Worm (Caenorhabditis elegans): ENCODE results near the gene sssh-1.

sssh-1 gene

DNA sequence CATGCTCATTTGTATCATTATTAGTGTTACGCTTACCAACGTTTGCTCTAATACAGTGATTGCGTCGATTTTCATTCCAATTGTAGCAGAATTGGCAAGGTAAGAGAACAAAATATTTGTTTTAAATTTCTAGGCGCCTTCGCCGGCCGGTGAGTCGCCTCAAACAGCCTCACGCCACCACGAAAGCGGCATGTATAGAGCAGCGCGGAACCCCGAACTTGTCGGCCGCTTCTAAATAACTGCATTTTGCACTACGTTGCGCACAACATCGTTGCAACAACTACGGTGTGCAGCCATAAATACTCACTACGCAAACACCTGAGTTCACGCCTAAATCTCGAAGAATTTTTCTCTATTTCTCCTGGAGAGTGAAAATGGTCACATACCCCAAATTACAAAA is 21.4 kb downstream of the sssh-1 start:
- TF ChIP-seq snpc-4 (tag; optimal IDR thresholded peaks at IDR 0.05): peak; percentile 49
- no peak for TF ChIP-seq ceh-88 (GFP tag; IDR thresholded peaks at IDR 0.05)
- no peak for TF ChIP-seq tlp-1 (tag; optimal IDR thresholded peaks at IDR 0.05)
- no peak for TF ChIP-seq lin-13 (GFP tag; optimal IDR thresholded peaks at IDR 0.05)
- TF ChIP-seq xbp-1 (tag; optimal IDR thresholded peaks at IDR 0.05): no peak
- TF ChIP-seq sup-37 (GFP tag; optimal IDR thresholded peaks at IDR 0.05): no peak
- TF ChIP-seq efl-1 (optimal IDR thresholded peaks at IDR 0.05): no peak
- TF ChIP-seq efl-1 (GFP tag; optimal IDR thresholded peaks at IDR 0.05 in 1 of 2): peak in 1 of 2 experiments; percentile 3
- no peak for TF ChIP-seq nhr-20 (tag; optimal IDR thresholded peaks at IDR 0.05)
- no peak for TF ChIP-seq fkh-8 (tag; optimal IDR thresholded peaks at IDR 0.05)
- no peak for TF ChIP-seq pax-3 (tag; optimal IDR thresholded peaks at IDR 0.05)
- no peak for TF ChIP-seq nhr-47 (tag; optimal IDR thresholded peaks at IDR 0.05)
- no peak for TF ChIP-seq isw-1 (GFP tag; IDR thresholded peaks at IDR 0.05)
- no peak for TF ChIP-seq zip-4 (GFP tag; optimal IDR thresholded peaks at IDR 0.05)
- no peak for TF ChIP-seq C16A3.4 (tag; optimal IDR thresholded peaks at IDR 0.05)
- TF ChIP-seq ama-1 (optimal IDR thresholded peaks at IDR 0.05): no peak
- TF ChIP-seq aha-1 (tag; optimal IDR thresholded peaks at IDR 0.05): no peak
- TF ChIP-seq nhr-71 (tag; optimal IDR thresholded peaks at IDR 0.05): no peak

DNA sequence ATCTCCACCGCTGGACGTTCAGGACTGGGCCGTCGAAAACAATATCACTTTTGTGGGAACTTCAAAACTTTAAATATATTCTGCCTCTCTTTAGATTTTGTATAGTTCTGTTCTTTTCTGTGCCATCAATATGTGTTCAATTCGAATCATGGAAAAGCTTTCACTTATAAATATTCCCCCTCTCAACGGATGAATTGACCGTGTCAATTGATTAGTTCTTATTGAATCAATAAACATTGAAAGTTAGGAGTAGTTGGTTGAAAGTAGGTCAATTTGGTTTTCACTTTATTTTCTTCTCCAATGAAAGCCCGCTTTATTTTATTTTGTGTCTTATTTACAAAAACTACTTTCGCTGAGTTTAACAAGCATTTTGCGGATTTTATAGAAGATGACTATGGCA is 22.4 kb downstream of the sssh-1 start, which contains the start of gene lips-8:
Gene lips-8 (plus strand): TSS at position 301 of the 400 bp plus-strand sequence.
- TF ChIP-seq blmp-1 (tag; optimal IDR thresholded peaks at IDR 0.05) (peak; percentile 6), ztf-4 (tag; optimal IDR thresholded peaks at IDR 0.05) (no peak)

DNA sequence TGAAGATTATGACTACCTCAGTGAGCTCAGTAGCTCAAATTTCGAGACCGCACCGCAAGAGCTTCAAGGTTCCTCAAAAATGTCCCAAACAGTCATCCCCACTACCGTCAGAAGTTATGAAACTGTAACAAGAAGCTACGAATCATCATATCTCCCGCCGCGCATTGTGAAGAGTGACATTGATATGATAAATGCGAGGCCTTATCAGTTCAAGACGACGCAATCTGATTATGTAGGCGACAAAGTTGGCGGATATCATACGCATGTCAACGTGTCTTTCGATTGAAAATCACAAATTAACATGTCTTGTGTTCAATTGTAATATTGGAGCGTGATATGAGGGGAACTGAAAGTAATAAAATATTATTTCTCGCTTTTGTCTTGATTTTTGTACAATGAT is 24.7 kb downstream of the sssh-1 start:
- TF ChIP-seq grh-1 (GFP tag; IDR thresholded peaks at IDR 0.05) (no peak), elt-3 (tag; optimal IDR thresholded peaks at IDR 0.05) (peak in 1 of 6 experiments; percentile 54), C16A3.4 (tag; optimal IDR thresholded peaks at IDR 0.05) (no peak), mdl-1 (tag; optimal IDR thresholded peaks at IDR 0.05) (no peak)

DNA sequence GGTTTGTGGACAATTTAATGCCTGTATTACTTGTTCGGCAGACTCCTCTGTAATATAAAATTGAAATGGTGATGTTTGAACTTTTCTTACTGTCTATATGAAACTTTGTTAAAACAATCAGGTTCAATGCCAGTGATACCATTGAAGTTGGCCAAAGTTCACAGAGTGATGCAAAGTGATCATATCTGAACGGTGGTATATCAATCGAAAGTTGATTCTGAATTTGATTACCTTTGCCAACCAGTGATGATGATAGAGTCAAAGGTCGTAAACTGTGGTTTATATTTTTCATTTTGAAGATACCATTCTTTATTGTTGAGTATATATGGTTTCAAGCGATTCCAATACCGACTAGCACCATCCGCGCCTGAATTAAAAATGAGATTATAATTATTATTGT is 27.7 kb downstream of the sssh-1 start:
- TF ChIP-seq hlh-4 (tag; optimal IDR thresholded peaks at IDR 0.05) (no peak), egl-27 (tag; optimal IDR thresholded peaks at IDR 0.05) (no peak), elt-3 (tag; optimal IDR thresholded peaks at IDR 0.05) (peak in 4 of 6 experiments; percentile 7 to 49 (median 24)), mdl-1 (tag; optimal IDR thresholded peaks at IDR 0.05) (no peak), sptf-1 (tag; optimal IDR thresholded peaks at IDR 0.05) (no peak), lin-39 (tag; optimal IDR thresholded peaks at IDR 0.05) (no peak), blmp-1 (tag; optimal IDR thresholded peaks at IDR 0.05) (peak; percentile 32), sup-37 (GFP tag; optimal IDR thresholded peaks at IDR 0.05) (no peak)

DNA sequence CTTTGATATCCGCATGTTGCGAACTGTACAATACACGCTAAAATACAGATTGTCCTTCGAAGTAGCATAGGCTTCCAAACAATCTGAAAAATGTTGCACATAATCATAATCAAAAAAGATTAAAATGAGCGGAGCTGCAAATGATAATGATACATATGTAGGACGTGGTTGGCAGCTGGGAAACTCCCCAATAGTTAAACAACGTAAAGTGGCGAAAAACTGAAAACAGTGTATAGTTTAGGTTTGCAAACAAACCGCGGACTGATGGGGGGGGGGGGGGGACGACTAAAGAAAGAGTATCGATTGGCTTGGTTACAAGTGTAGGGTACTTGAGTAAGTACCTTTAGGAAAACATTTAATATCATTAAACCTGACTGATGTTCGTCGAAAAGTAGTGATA is 29.4 kb downstream of the sssh-1 start, which contains the start of gene hex-5:
Gene hex-5 (minus strand): TSS at position 101 of the 400 bp plus-strand sequence.
- no peak for TF ChIP-seq alr-1 (tag; optimal IDR thresholded peaks at IDR 0.05; ENCODE audit: borderline replicate concordance)
- TF ChIP-seq unc-130 (tag; optimal IDR thresholded peaks at IDR 0.05): no peak
- no peak for TF ChIP-seq nhr-12 (tag; optimal IDR thresholded peaks at IDR 0.05)
- no peak for TF ChIP-seq unc-62 (GFP tag; optimal IDR thresholded peaks at IDR 0.05)
- no peak for TF ChIP-seq hpl-2 (GFP tag; optimal IDR thresholded peaks at IDR 0.05)
- TF ChIP-seq Y116A8C.19 (tag; optimal IDR thresholded peaks at IDR 0.05; ENCODE audit: borderline replicate concordance): no peak
- TF ChIP-seq F16B12.6 (tag; optimal IDR thresholded peaks at IDR 0.05): no peak
- no peak for TF ChIP-seq nhr-20 (tag; optimal IDR thresholded peaks at IDR 0.05)
- TF ChIP-seq grh-1 (GFP tag; IDR thresholded peaks at IDR 0.05): no peak
- TF ChIP-seq nhr-11 (tag; optimal IDR thresholded peaks at IDR 0.05): no peak
- no peak for TF ChIP-seq tlp-1 (tag; optimal IDR thresholded peaks at IDR 0.05)
- no peak for TF ChIP-seq isw-1 (GFP tag; IDR thresholded peaks at IDR 0.05)
- TF ChIP-seq nhr-90 (tag; optimal IDR thresholded peaks at IDR 0.05; ENCODE audit: poor library complexity): no peak
- TF ChIP-seq lin-39 (tag; optimal IDR thresholded peaks at IDR 0.05): no peak
- TF ChIP-seq xbp-1 (tag; optimal IDR thresholded peaks at IDR 0.05): no peak
- TF ChIP-seq ceh-63 (GFP tag; optimal IDR thresholded peaks at IDR 0.05): no peak

All from whole organism, L1 larva.